Fruit fly (Drosophila melanogaster) whole organism, embryonic: Measurements from ENCODE around the gene Ilk.

Source experiments
- Adf1 ChIP-seq: fragments of 200-800 bp; sonication (Bioruptor generic); IDR thresholded peaks from 2 replicates; pipeline ENCODE4 v1.3.6; 2022; ENCODE audit warnings: missing biosample characterization, missing genetic modification characterization
- Awh ChIP-seq: fragments of 200-800 bp; sonication (Bioruptor generic); IDR thresholded peaks from 2 replicates; pipeline ENCODE4, ENCODE4 v1.3.6; 2022; ENCODE audit warnings: missing biosample characterization, missing genetic modification characterization
- CG10209 ChIP-seq: fragments of 200-800 bp; sonication (Bioruptor generic); optimal IDR thresholded peaks from 3 replicates; lab custom pipeline; 2017; ENCODE audit warnings: missing biosample characterization, mild to moderate bottlenecking, missing genetic modification characterization, missing genetic modification reagents
- CG10431 ChIP-seq: fragments of 200-800 bp; sonication (Bioruptor generic); optimal IDR thresholded peaks from 3 replicates; lab custom pipeline; 2018; ENCODE audit warnings: missing biosample characterization, mild to moderate bottlenecking, missing genetic modification characterization
- CG12071 ChIP-seq: fragments of 200-800 bp; sonication (Bioruptor generic); optimal IDR thresholded peaks from 3 replicates; lab custom pipeline; 2018; ENCODE audit warnings: missing biosample characterization, mild to moderate bottlenecking, missing genetic modification characterization
- CG12769 ChIP-seq: fragments of 200-800 bp; sonication (Bioruptor generic); optimal IDR thresholded peaks from 2 replicates; lab custom pipeline; 2019; ENCODE audit warnings: missing biosample characterization, mild to moderate bottlenecking, missing genetic modification characterization, moderate library complexity
- CG13123 ChIP-seq: fragments of 200-800 bp; sonication (Bioruptor generic); optimal IDR thresholded peaks from 2 replicates; lab custom pipeline; 2016; ENCODE audit warnings: missing biosample characterization, missing genetic modification characterization
- CG15073 ChIP-seq: fragments of 200-800 bp; sonication (Bioruptor generic); optimal IDR thresholded peaks from 2 replicates; lab custom pipeline; 2016; ENCODE audit warnings: missing biosample characterization, missing genetic modification characterization
- CG15479 ChIP-seq: fragments of 200-800 bp; sonication (Bioruptor generic); optimal IDR thresholded peaks from 3 replicates; lab custom pipeline; 2019; ENCODE audit warnings: missing biosample characterization, mild to moderate bottlenecking, missing genetic modification characterization, moderate library complexity
- CG15514 ChIP-seq: fragments of 200-800 bp; sonication (Bioruptor generic); optimal IDR thresholded peaks from 3 replicates; lab custom pipeline; 2017; ENCODE audit warnings: missing biosample characterization, missing genetic modification characterization, mild to moderate bottlenecking, moderate library complexity, missing genetic modification reagents
- CG16863 ChIP-seq: fragments of 200-800 bp; sonication (Bioruptor generic); optimal IDR thresholded peaks from 3 replicates; lab custom pipeline; 2016; ENCODE audit warnings: missing biosample characterization, missing genetic modification characterization
- CG17385 ChIP-seq: fragments of 200-800 bp; sonication (Bioruptor generic); optimal IDR thresholded peaks from 3 replicates; lab custom pipeline; 2018; ENCODE audit warnings: missing biosample characterization, mild to moderate bottlenecking, missing genetic modification characterization
- CG1792 ChIP-seq: fragments of 200-800 bp; sonication (Bioruptor generic); optimal IDR thresholded peaks from 2 replicates; lab custom pipeline; 2016; ENCODE audit warnings: missing biosample characterization, missing genetic modification characterization
- CG18262 ChIP-seq: fragments of 200-800 bp; optimal IDR thresholded peaks from 3 replicates; lab custom pipeline; 2019; ENCODE audit warnings: missing biosample characterization, mild to moderate bottlenecking, missing genetic modification characterization, moderate library complexity
- CG30020 ChIP-seq: fragments of 200-800 bp; optimal IDR thresholded peaks from 2 replicates; lab custom pipeline; 2019; ENCODE audit warnings: missing biosample characterization, mild to moderate bottlenecking, missing genetic modification characterization, moderate library complexity
- CG32532 ChIP-seq: fragments of 200-800 bp; sonication (Bioruptor generic); IDR thresholded peaks from 2 replicates; pipeline ENCODE4 v1.3.6; 2022; ENCODE audit warnings: missing biosample characterization, missing genetic modification characterization
- CG34376 ChIP-seq: fragments of 200-800 bp; sonication (Bioruptor generic); optimal IDR thresholded peaks from 2 replicates; lab custom pipeline; 2018; ENCODE audit warnings: missing biosample characterization, mild to moderate bottlenecking, missing genetic modification characterization
- CG5180 ChIP-seq: fragments of 200-800 bp; sonication (Bioruptor generic); optimal IDR thresholded peaks from 3 replicates; lab custom pipeline; 2017; ENCODE audit warnings: missing biosample characterization, missing genetic modification characterization, mild to moderate bottlenecking, moderate library complexity, missing genetic modification reagents
- CG6791 ChIP-seq: fragments of 200-800 bp; sonication (Bioruptor generic); IDR thresholded peaks from 3 replicates; pipeline ENCODE4 v1.3.6; 2022; ENCODE audit warnings: missing biosample characterization, missing genetic modification characterization; ENCODE audit not compliant: partially characterized antibody
- CG7987 ChIP-seq: fragments of 200-800 bp; sonication (Bioruptor generic); optimal IDR thresholded peaks from 2 replicates; lab custom pipeline; 2018; ENCODE audit warnings: missing biosample characterization, mild to moderate bottlenecking, missing genetic modification characterization, moderate library complexity
- CG8359 ChIP-seq: fragments of 200-800 bp; sonication (Bioruptor generic); optimal IDR thresholded peaks from 2 replicates; lab custom pipeline; 2017; ENCODE audit warnings: missing biosample characterization, mild to moderate bottlenecking, missing genetic modification characterization, borderline replicate concordance
- CG8478 ChIP-seq: fragments of >200 bp; optimal IDR thresholded peaks from 2 replicates; lab custom pipeline; 2018
- CG9817 ChIP-seq: fragments of 200-800 bp; sonication (Bioruptor generic); optimal IDR thresholded peaks from 2 replicates; lab custom pipeline; 2018; ENCODE audit warnings: missing biosample characterization, mild to moderate bottlenecking, missing genetic modification characterization, moderate library complexity
- CTCF ChIP-seq: fragments of 200-800 bp; sonication (Bioruptor generic); optimal IDR thresholded peaks from 2 replicates; lab custom pipeline; 2017; ENCODE audit warnings: missing biosample characterization, mild to moderate bottlenecking, missing genetic modification characterization, moderate library complexity
- Dip2 ChIP-seq: fragments of 200-800 bp; sonication (Bioruptor generic); IDR thresholded peaks from 2 replicates; pipeline ENCODE4 v1.3.6; 2022; ENCODE audit warnings: missing biosample characterization, missing genetic modification characterization
- Fer3 ChIP-seq: fragments of 200-800 bp; sonication (Bioruptor generic); optimal IDR thresholded peaks from 2 replicates; lab custom pipeline; 2018; ENCODE audit warnings: missing biosample characterization, mild to moderate bottlenecking, missing genetic modification characterization, moderate library complexity
- HLH4C ChIP-seq: fragments of 200-800 bp; sonication (Bioruptor generic); IDR thresholded peaks from 3 replicates; pipeline ENCODE4 v1.3.6; 2022; ENCODE audit warnings: missing biosample characterization, missing genetic modification characterization; ENCODE audit not compliant: partially characterized antibody
- Hr3 ChIP-seq: fragments of 200-800 bp; sonication (Bioruptor generic); optimal IDR thresholded peaks from 3 replicates; lab custom pipeline; 2016; ENCODE audit warnings: missing biosample characterization, missing genetic modification characterization
- Hr39 ChIP-seq: fragments of >200 bp; optimal IDR thresholded peaks from 2 replicates; lab custom pipeline; 2017
- Hsf ChIP-seq: fragments of 200-800 bp; sonication (Bioruptor generic); optimal IDR thresholded peaks from 3 replicates; lab custom pipeline; 2016; ENCODE audit warnings: missing biosample characterization, missing genetic modification characterization
- NC2α ChIP-seq: fragments of 200-800 bp; sonication (Bioruptor generic); optimal IDR thresholded peaks from 2 replicates; lab custom pipeline; 2016; ENCODE audit warnings: missing biosample characterization, missing genetic modification characterization
- Sox102F ChIP-seq: fragments of 200-800 bp; sonication (Bioruptor generic); optimal IDR thresholded peaks from 2 replicates; lab custom pipeline; 2018; ENCODE audit warnings: missing biosample characterization, mild to moderate bottlenecking, missing genetic modification characterization, moderate library complexity
- Spps ChIP-seq: fragments of 200-800 bp; sonication (Bioruptor generic); optimal IDR thresholded peaks from 2 replicates; lab custom pipeline; 2018; ENCODE audit warnings: missing biosample characterization, mild to moderate bottlenecking, missing genetic modification characterization
- Trl ChIP-seq, 3 experiments: fragments of >200 bp in 2 of 3; fragments of 200-800 bp in 1 of 3; sonication (Bioruptor generic) in 1 of 3; optimal IDR thresholded peaks; 2 replicates in 1 of 3; 3 replicates in 2 of 3; lab custom pipeline; 2016 to 2017; ENCODE audit warnings: missing biosample characterization in 1 of 3, missing genetic modification characterization in 1 of 3
- ab ChIP-seq: fragments of 200-800 bp; sonication (Bioruptor generic); optimal IDR thresholded peaks from 2 replicates; lab custom pipeline; 2016; ENCODE audit warnings: missing biosample characterization, missing genetic modification characterization
- ac ChIP-seq: fragments of 200-800 bp; sonication (Bioruptor generic); optimal IDR thresholded peaks from 3 replicates; lab custom pipeline; 2017; ENCODE audit warnings: missing biosample characterization, mild to moderate bottlenecking, missing genetic modification characterization
- ase ChIP-seq: fragments of 200-800 bp; sonication (Bioruptor generic); IDR thresholded peaks from 3 replicates; pipeline ENCODE4 v1.3.6; 2022; ENCODE audit warnings: missing biosample characterization, missing genetic modification characterization
- cad ChIP-seq: fragments of >200 bp; optimal IDR thresholded peaks from 2 replicates; lab custom pipeline; 2017; ENCODE audit warnings: missing biosample characterization, missing genetic modification characterization
- ftz-f1 ChIP-seq: fragments of 200-800 bp; sonication (Bioruptor generic); optimal IDR thresholded peaks from 2 replicates; lab custom pipeline; 2016; ENCODE audit warnings: missing biosample characterization, missing genetic modification characterization
- gsb ChIP-seq: fragments of 200-800 bp; sonication (Bioruptor generic); IDR thresholded peaks from 2 replicates; pipeline ENCODE4 v1.3.6; 2022; ENCODE audit warnings: missing biosample characterization, missing genetic modification characterization
- lbe ChIP-seq: fragments of 200-800 bp; sonication (Bioruptor generic); optimal IDR thresholded peaks from 2 replicates; lab custom pipeline; 2016; ENCODE audit warnings: missing biosample characterization, mild to moderate bottlenecking, missing genetic modification characterization
- lov ChIP-seq, 2 experiments: fragments of 200-800 bp in 1 of 2; fragments of >200 bp in 1 of 2; sonication (Bioruptor generic) in 1 of 2; IDR thresholded peaks in 1 of 2; optimal IDR thresholded peaks in 1 of 2; 2 replicates in 1 of 2; 3 replicates in 1 of 2; pipeline versions ENCODE4 v1.3.6 to Lab custom; 2017 to 2022; ENCODE audit warnings: missing biosample characterization in 1 of 2, missing genetic modification characterization in 1 of 2
- odd ChIP-seq: fragments of 200-800 bp; sonication (Bioruptor generic); optimal IDR thresholded peaks from 2 replicates; lab custom pipeline; 2017; ENCODE audit warnings: missing biosample characterization, mild to moderate bottlenecking, missing genetic modification characterization
- pita ChIP-seq: fragments of 200-800 bp; sonication (Bioruptor generic); optimal IDR thresholded peaks from 2 replicates; lab custom pipeline; 2017; ENCODE audit warnings: missing biosample characterization, mild to moderate bottlenecking, missing genetic modification characterization
- psq ChIP-seq: fragments of 200-800 bp; sonication (Bioruptor generic); optimal IDR thresholded peaks from 2 replicates; lab custom pipeline; 2017; ENCODE audit warnings: missing biosample characterization, missing genetic modification characterization
- pum ChIP-seq: fragments of 200-800 bp; sonication (Bioruptor generic); optimal IDR thresholded peaks from 2 replicates; lab custom pipeline; 2016; ENCODE audit warnings: missing biosample characterization, missing genetic modification characterization
- sens ChIP-seq: fragments of 200-800 bp; sonication (Bioruptor generic); peaks from one replicate; lab custom pipeline; 2016; ENCODE audit warnings: missing biosample characterization, missing genetic modification characterization
- slou ChIP-seq: fragments of 200-800 bp; sonication (Bioruptor generic); optimal IDR thresholded peaks from 3 replicates; lab custom pipeline; 2016; ENCODE audit warnings: missing biosample characterization, missing genetic modification characterization
- slp2 ChIP-seq: fragments of 200-800 bp; sonication (Bioruptor generic); optimal IDR thresholded peaks from 2 replicates; lab custom pipeline; 2016; ENCODE audit warnings: missing biosample characterization, missing genetic modification characterization
- stwl ChIP-seq: fragments of 200-800 bp; sonication (Bioruptor generic); optimal IDR thresholded peaks from 3 replicates; lab custom pipeline; 2018; ENCODE audit warnings: missing biosample characterization, mild to moderate bottlenecking, missing genetic modification characterization, moderate library complexity
- wdn ChIP-seq: fragments of 200-800 bp; sonication (Bioruptor generic); IDR thresholded peaks from 2 replicates; pipeline ENCODE4 v1.3.6; 2022; ENCODE audit warnings: missing biosample characterization, missing genetic modification characterization

Ilk gene

dm6 chr3L:21216697-21217291 lies at the start of gene Ilk, which contains the start of gene Trmt112 (continued):
- TF ChIP-seq Awh (GFP tag; lab: Robert Waterston, UW), result no peak
- TF ChIP-seq CG15479 (GFP tag; lab: Kevin White, UChicago), result no peak
- no peak for TF ChIP-seq CG9817 (tag; lab: Kevin White, UChicago)
- TF ChIP-seq pum (GFP tag; lab: Kevin White, UChicago), result no peak
- TF ChIP-seq CG17385 (GFP tag; lab: Kevin White, UChicago), result peak; percentile 98
- no peak for TF ChIP-seq Dip2
- TF ChIP-seq Spps (tag; lab: Kevin White, UChicago), result no peak
- no peak for TF ChIP-seq CG13123
- TF ChIP-seq CG8359 (GFP tag; lab: Kevin White, UChicago), result no peak
- no peak for TF ChIP-seq Sox102F
- TF ChIP-seq CG34376 (GFP tag; lab: Kevin White, UChicago), result no peak
- peak; percentile 25 for TF ChIP-seq CG12769 (tag; lab: Kevin White, UChicago)
- no peak for TF ChIP-seq CG18262
- TF ChIP-seq odd, result no peak
- no peak for TF ChIP-seq ftz-f1
- TF ChIP-seq Hr3 (GFP tag; lab: Kevin White, UChicago), result no peak
- TF ChIP-seq ase (GFP tag; lab: Robert Waterston, UW), result no peak
- no peak for TF ChIP-seq CG15073
- TF ChIP-seq sens (GFP tag; lab: Kevin White, UChicago), result no peak
- no peak for TF ChIP-seq Adf1 (GFP tag; lab: Robert Waterston, UW)
- TF ChIP-seq cad, result no peak
- no peak for TF ChIP-seq CG10209
- TF ChIP-seq ac (GFP tag; lab: Kevin White, UChicago), result no peak
- no peak for TF ChIP-seq CG16863 (GFP tag; lab: Kevin White, UChicago)
- no peak for TF ChIP-seq CG32532 (GFP tag; lab: Robert Waterston, UW)
- no peak for TF ChIP-seq CG5180 (GFP tag; lab: Kevin White, UChicago)
- TF ChIP-seq gsb (GFP tag; lab: Robert Waterston, UW), result no peak
- TF ChIP-seq Hr39 (lab: Kevin White, UChicago), result no peak
- TF ChIP-seq CG7987 (GFP tag; lab: Kevin White, UChicago), result peak; percentile 44
- no peak for TF ChIP-seq ab
- peak; percentile 83 for TF ChIP-seq CG6791 (GFP tag; lab: Robert Waterston, UW)
- TF ChIP-seq lbe (GFP tag; lab: Kevin White, UChicago), result no peak
- peak; percentile 58 for TF ChIP-seq CG15514 (GFP tag; lab: Kevin White, UChicago)
- TF ChIP-seq HLH4C, result peak; percentile 84
- TF ChIP-seq CG8478 (lab: Kevin White, UChicago), result no peak
- no peak for TF ChIP-seq Fer3 (tag; lab: Kevin White, UChicago)
- TF ChIP-seq CG1792 (GFP tag; lab: Kevin White, UChicago), result no peak
- no peak for TF ChIP-seq Hsf (GFP tag; lab: Kevin White, UChicago)
- TF ChIP-seq NC2α (GFP tag; lab: Kevin White, UChicago), result no peak
- TF ChIP-seq lov (optimal IDR thresholded peaks at IDR 0.05; lab: Kevin White, UChicago), result no peak
- no peak for TF ChIP-seq lov (GFP tag; IDR thresholded peaks at IDR 0.05; lab: Robert Waterston, UW)
- TF ChIP-seq pita (GFP tag; lab: Kevin White, UChicago), result no peak
- peak; percentile 90 for TF ChIP-seq stwl
- no peak for TF ChIP-seq CG12071
- TF ChIP-seq wdn (GFP tag; lab: Robert Waterston, UW), result no peak
- no peak for TF ChIP-seq CG10431 (GFP tag; lab: Kevin White, UChicago)
- no peak for TF ChIP-seq slou (GFP tag; lab: Kevin White, UChicago)
- no peak for TF ChIP-seq Trl (optimal IDR thresholded peaks at IDR 0.05; lab: Kevin White, UChicago)
- no peak for TF ChIP-seq Trl (GFP tag; optimal IDR thresholded peaks at IDR 0.05; lab: Kevin White, UChicago)
- TF ChIP-seq psq, result no peak
- no peak for TF ChIP-seq CTCF
- no peak for TF ChIP-seq CG30020 (tag; lab: Kevin White, UChicago)
- TF ChIP-seq slp2 (GFP tag; lab: Kevin White, UChicago), result no peak
